Worm (Caenorhabditis elegans): ENCODE data around the gene C30B5.6.

The C30B5.6 gene

DNA sequence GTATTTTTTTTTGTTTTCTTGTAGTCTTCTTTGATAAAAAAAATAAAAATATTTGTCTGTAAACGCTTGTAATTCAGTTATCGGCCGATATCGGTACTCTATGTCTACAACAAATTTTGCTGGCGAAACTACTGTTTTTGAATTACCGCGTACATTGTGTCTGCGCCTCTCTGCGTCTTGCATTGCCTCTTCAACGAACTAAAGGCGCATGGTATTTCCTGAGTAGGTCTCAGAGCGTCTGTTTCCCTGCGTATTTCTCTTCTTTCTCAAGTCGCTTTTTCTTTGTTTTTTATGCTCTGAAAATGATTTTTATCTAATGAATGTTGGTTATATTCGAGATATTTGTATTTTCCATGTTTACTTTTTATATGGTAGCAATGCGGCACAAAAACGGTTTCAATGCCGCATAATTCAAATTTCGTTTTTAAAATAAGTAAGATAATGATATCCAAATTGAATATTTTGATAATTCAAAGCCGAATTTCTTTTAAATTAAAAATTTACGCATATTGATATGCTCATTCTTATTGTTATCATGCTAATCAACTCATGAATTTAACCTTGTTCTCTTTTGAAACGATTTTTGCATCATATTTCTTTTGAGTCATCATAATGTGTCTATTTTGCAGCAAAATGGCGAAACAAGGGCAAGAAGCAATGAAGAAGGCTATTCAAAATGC lies 28.5 kb upstream of the C30B5.6 start, which contains the start of gene phb-2 (continued):
- TF ChIP-seq sox-4 (tag; optimal IDR thresholded peaks at IDR 0.05) (peak; percentile 3), blmp-1 (tag; optimal IDR thresholded peaks at IDR 0.05) (peak; percentile 73), ceh-63 (GFP tag; optimal IDR thresholded peaks at IDR 0.05) (no peak), ceh-8 (GFP tag; optimal IDR thresholded peaks at IDR 0.05) (no peak), unc-30 (tag; optimal IDR thresholded peaks at IDR 0.05) (no peak), aly-2 (tag; optimal IDR thresholded peaks at IDR 0.05) (peak; percentile 46), xbp-1 (tag; optimal IDR thresholded peaks at IDR 0.05) (peak; percentile 74), nhr-12 (tag; optimal IDR thresholded peaks at IDR 0.05) (no peak), lin-15B (tag; optimal IDR thresholded peaks at IDR 0.05) (peak; percentile 72), efl-3 (GFP tag; optimal IDR thresholded peaks at IDR 0.05) (no peak), swsn-7 (tag; optimal IDR thresholded peaks at IDR 0.05) (peak; percentile 70), nhr-11 (tag; optimal IDR thresholded peaks at IDR 0.05) (peak; percentile 46), irx-1 (tag; optimal IDR thresholded peaks at IDR 0.05) (peak; percentile 49), mdl-1 (tag; optimal IDR thresholded peaks at IDR 0.05) (peak in 1 of 2 experiments; percentile 78), vab-15 (tag; optimal IDR thresholded peaks at IDR 0.05) (peak; percentile 16), unc-62 (GFP tag; optimal IDR thresholded peaks at IDR 0.05) (no peak), ets-5 (GFP tag; IDR thresholded peaks at IDR 0.05) (no peak), alr-1 (tag; optimal IDR thresholded peaks at IDR 0.05; ENCODE audit: borderline replicate concordance) (no peak), unc-98 (GFP tag; IDR thresholded peaks at IDR 0.05) (no peak), hlh-17 (GFP tag; optimal IDR thresholded peaks at IDR 0.05; ENCODE audit: borderline replicate concordance) (no peak), efl-1 (optimal IDR thresholded peaks at IDR 0.05) (peak; percentile 92 to 99), efl-1 (GFP tag; optimal IDR thresholded peaks at IDR 0.05 in 1 of 2) (peak; percentile 98 to 100), ceh-88 (GFP tag; IDR thresholded peaks at IDR 0.05) (0 out of 2 replicates have a peak, but pooled peaks have one; percentile 46), sptf-1 (tag; optimal IDR thresholded peaks at IDR 0.05) (no peak), nhr-20 (tag; optimal IDR thresholded peaks at IDR 0.05) (peak; percentile 79), dpl-1 (GFP tag; optimal IDR thresholded peaks at IDR 0.05) (peak; percentile 97 to 98 (median 97)), fkh-10 (GFP tag; optimal IDR thresholded peaks at IDR 0.05) (peak; percentile 7), pag-3 (tag; optimal IDR thresholded peaks at IDR 0.05; ENCODE audit: borderline replicate concordance, insufficient read depth) (no peak), nhr-84 (tag; optimal IDR thresholded peaks at IDR 0.05) (no peak), jun-1 (tag; optimal IDR thresholded peaks at IDR 0.05) (peak; percentile 68), lsy-2 (tag; optimal IDR thresholded peaks at IDR 0.05) (peak; percentile 86 to 94), hpl-2 (GFP tag; optimal IDR thresholded peaks at IDR 0.05) (peak; percentile 7), rnt-1 (tag; optimal IDR thresholded peaks at IDR 0.05) (peak; percentile 84), F16B12.6 (tag; optimal IDR thresholded peaks at IDR 0.05) (peak; percentile 60), mep-1 (tag; optimal IDR thresholded peaks at IDR 0.05) (peak; percentile 84), fkh-4 (tag; optimal IDR thresholded peaks at IDR 0.05; ENCODE audit: borderline replicate concordance) (no peak), C16A3.4 (tag; optimal IDR thresholded peaks at IDR 0.05) (peak; percentile 79), pax-3 (tag; optimal IDR thresholded peaks at IDR 0.05) (no peak), lin-39 (tag; optimal IDR thresholded peaks at IDR 0.05) (no peak), nhr-71 (tag; optimal IDR thresholded peaks at IDR 0.05) (peak; percentile 88), unc-130 (tag; optimal IDR thresholded peaks at IDR 0.05) (peak; percentile 82), nhr-19 (GFP tag; conservative IDR thresholded peaks at IDR 0.05) (peak; percentile 79), nhr-77 (tag; optimal IDR thresholded peaks at IDR 0.05) (peak; percentile 43), snu-23 (GFP tag; optimal IDR thresholded peaks at IDR 0.05) (peak; percentile 87), C34B4.2 (tag; optimal IDR thresholded peaks at IDR 0.05) (no peak), aha-1 (tag; optimal IDR thresholded peaks at IDR 0.05) (no peak), skn-1 (tag; optimal IDR thresholded peaks at IDR 0.05) (peak; percentile 87)
